Fruit fly (Drosophila melanogaster): ENCODE data around the gene CG8997.
A peak's percentile ranks its signal among the peaks of the same experiment; 100 is the strongest.

DNA sequence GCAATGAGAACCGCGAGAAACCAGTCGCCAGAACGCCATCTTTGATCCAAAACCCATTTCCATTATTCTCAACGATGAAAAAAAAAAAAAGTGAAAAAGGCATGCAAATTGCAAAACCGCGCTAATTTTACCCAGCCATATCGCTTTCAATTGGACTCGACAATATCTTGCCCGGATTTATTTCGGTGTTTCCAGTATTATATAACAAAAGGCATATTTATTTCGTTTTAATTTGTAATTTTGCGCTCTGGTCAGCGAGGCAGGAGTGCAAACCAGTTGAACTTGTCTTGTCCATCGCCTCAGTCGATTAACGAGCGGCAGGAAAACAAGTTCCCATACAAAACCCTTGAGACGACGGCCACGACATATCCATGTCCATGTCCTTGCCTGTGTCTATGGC is 44.8 kb upstream of the CG8997 start:
- no peak for TF ChIP-seq CG14667 (GFP tag; IDR thresholded peaks at IDR 0.05)
- TF ChIP-seq lab (GFP tag; optimal IDR thresholded peaks at IDR 0.05): no peak
- TF ChIP-seq Pdp1 (GFP tag; optimal IDR thresholded peaks at IDR 0.05): peak in 1 of 2 experiments; percentile 82
- no peak for TF ChIP-seq CG14014 (GFP tag; IDR thresholded peaks at IDR 0.05)
- TF ChIP-seq CG18764 (GFP tag; optimal IDR thresholded peaks at IDR 0.05): no peak
- TF ChIP-seq Atf3 (GFP tag; optimal IDR thresholded peaks at IDR 0.05): no peak
- no peak for TF ChIP-seq klu (GFP tag; IDR thresholded peaks at IDR 0.05)
- TF ChIP-seq tio (GFP tag; optimal IDR thresholded peaks at IDR 0.05): no peak
- TF ChIP-seq CG2202 (tag; optimal IDR thresholded peaks at IDR 0.05): no peak
- TF ChIP-seq Dek (tag; optimal IDR thresholded peaks at IDR 0.05): no peak
- TF ChIP-seq CG10321 (GFP tag; IDR thresholded peaks at IDR 0.05): no peak
- no peak for TF ChIP-seq Oaz (GFP tag; IDR thresholded peaks at IDR 0.05)
- TF ChIP-seq CG8944 (GFP tag; optimal IDR thresholded peaks at IDR 0.05): no peak
